Fruit fly (Drosophila melanogaster): ENCODE data around the gene Dus2.

Dus2 gene

DNA sequence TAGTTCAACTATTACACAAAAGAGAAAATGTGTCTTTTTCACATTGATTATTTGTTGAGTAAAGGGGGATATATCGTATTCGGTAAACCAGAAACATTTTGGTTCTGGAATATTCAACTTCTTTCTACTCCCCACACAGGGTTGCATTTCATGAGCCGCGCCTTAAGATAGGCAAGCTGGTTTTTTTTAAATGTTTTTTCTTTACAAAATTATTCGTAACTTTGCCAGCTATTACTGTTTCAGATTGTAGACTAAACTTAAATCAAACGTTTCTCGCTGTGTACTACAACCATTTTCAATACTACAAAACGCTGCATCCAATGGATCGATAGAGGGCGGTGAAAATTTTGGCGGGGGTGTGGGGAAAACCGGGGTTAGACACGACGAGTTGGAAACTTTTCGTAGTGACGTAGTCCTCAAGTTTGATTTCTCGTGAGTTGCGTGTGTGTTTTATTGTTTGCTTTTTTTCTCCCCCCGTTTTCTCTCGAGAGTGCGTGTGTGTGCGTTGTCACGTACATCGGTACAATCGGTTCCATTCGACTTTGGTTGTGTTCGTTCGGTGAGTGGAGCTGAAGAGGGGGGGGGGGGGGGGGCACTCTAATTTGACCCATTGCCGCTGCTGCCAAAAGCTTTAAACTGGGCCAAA lies 24.2 kb upstream of the Dus2 start (continued):
- TF ChIP-seq Atf3 (GFP tag; optimal IDR thresholded peaks at IDR 0.05) (no peak), CG10267 (tag; optimal IDR thresholded peaks at IDR 0.05) (peak; percentile 6), CG8924 (tag; optimal IDR thresholded peaks at IDR 0.05) (peak; percentile 21), PHDP (tag; optimal IDR thresholded peaks at IDR 0.05) (peak; percentile 22), sens (GFP tag) (peak; percentile 79), CG3281 (GFP tag; optimal IDR thresholded peaks at IDR 0.05) (peak; percentile 20), CG31441 (GFP tag; IDR thresholded peaks at IDR 0.05) (peak; percentile 57), lab (GFP tag; optimal IDR thresholded peaks at IDR 0.05) (peak; percentile 12), CG17385 (GFP tag; optimal IDR thresholded peaks at IDR 0.05) (peak; percentile 30), nmo (GFP tag; optimal IDR thresholded peaks at IDR 0.05) (peak; percentile 35), dmrt11E (tag; optimal IDR thresholded peaks at IDR 0.05) (peak; percentile 7), CG10979 (tag; optimal IDR thresholded peaks at IDR 0.05) (peak; percentile 46), lola (GFP tag; optimal IDR thresholded peaks at IDR 0.05) (peak in 1 of 3 experiments; percentile 4), gsb-n (tag; optimal IDR thresholded peaks at IDR 0.05) (no peak), HLH54F (GFP tag; optimal IDR thresholded peaks at IDR 0.05) (no peak), slbo (GFP tag; IDR thresholded peaks at IDR 0.05) (peak; percentile 48; the same call in 1 of the 2 replicates), unpg (GFP tag; optimal IDR thresholded peaks at IDR 0.05) (peak; percentile 52), CG16813 (GFP tag; IDR thresholded peaks at IDR 0.05; ENCODE audit: partially characterized antibody) (no peak), NfI (GFP tag; optimal IDR thresholded peaks at IDR 0.05) (peak; percentile 34), zfh1 (GFP tag; IDR thresholded peaks at IDR 0.05) (no peak), lmd (GFP tag; IDR thresholded peaks at IDR 0.05) (no peak), CG2129 (GFP tag; IDR thresholded peaks at IDR 0.05; ENCODE audit: partially characterized antibody) (no peak), ro (GFP tag; IDR thresholded peaks at IDR 0.05) (no peak), ewg (GFP tag; optimal IDR thresholded peaks at IDR 0.05) (peak; percentile 7), row (GFP tag; IDR thresholded peaks at IDR 0.05) (peak; percentile 59), Ada2b (GFP tag; IDR thresholded peaks at IDR 0.05) (peak; percentile 49; the same call in 1 of the 2 replicates), CG18476 (GFP tag; optimal IDR thresholded peaks at IDR 0.05) (no peak), mirr (GFP tag; optimal IDR thresholded peaks at IDR 0.05) (peak; percentile 7), Rx (GFP tag; IDR thresholded peaks at IDR 0.05) (no peak), jigr1 (GFP tag; IDR thresholded peaks at IDR 0.05) (no peak), CG5953 (GFP tag; IDR thresholded peaks at IDR 0.05) (no peak), sug (tag; optimal IDR thresholded peaks at IDR 0.05) (peak; percentile 14), zfh2 (GFP tag; optimal IDR thresholded peaks at IDR 0.05) (peak; percentile 5), CG13894 (tag; optimal IDR thresholded peaks at IDR 0.05) (peak; percentile 49), kni (GFP tag; optimal IDR thresholded peaks at IDR 0.05) (no peak), CG12299 (tag; optimal IDR thresholded peaks at IDR 0.05) (peak; percentile 38), hkb (optimal IDR thresholded peaks at IDR 0.05) (no peak), hkb (GFP tag; IDR thresholded peaks at IDR 0.05) (peak; percentile 19; the same call in 1 of the 2 replicates), gem (tag; optimal IDR thresholded peaks at IDR 0.05) (peak; percentile 67), CG7271 (tag; optimal IDR thresholded peaks at IDR 0.05) (no peak), CG12104 (GFP tag; optimal IDR thresholded peaks at IDR 0.05) (peak; percentile 1), Antp (GFP tag; optimal IDR thresholded peaks at IDR 0.05) (peak; percentile 22), CG9727 (GFP tag; optimal IDR thresholded peaks at IDR 0.05) (peak; percentile 4), peb (GFP tag; IDR thresholded peaks at IDR 0.05) (0 out of 2 replicates have a peak, but pooled peaks have one; percentile 15), Blimp-1 (GFP tag; optimal IDR thresholded peaks at IDR 0.05) (peak; percentile 32), ttk (GFP tag; IDR thresholded peaks at IDR 0.05) (0 out of 2 replicates have a peak, but pooled peaks have one; percentile 18), kah (GFP tag; optimal IDR thresholded peaks at IDR 0.05) (no peak), tin (GFP tag; optimal IDR thresholded peaks at IDR 0.05) (peak; percentile 15), chif (GFP tag; optimal IDR thresholded peaks at IDR 0.05) (peak in 1 of 2 experiments; percentile 20)

All from whole organism, embryonic.